Worm (Caenorhabditis elegans): Measurements from ENCODE around the gene F19B2.5.

Gene F19B2.5

ce11 chrV:20165808-20166207, 1.8 kb upstream of the F19B2.5 start:
- TF ChIP-seq B0336.3 (GFP tag; IDR thresholded peaks at IDR 0.05) = no peak
- TF ChIP-seq ztf-26 (tag; optimal IDR thresholded peaks at IDR 0.05) = no peak
- TF ChIP-seq aptf-3 (GFP tag; IDR thresholded peaks at IDR 0.05) = no peak

ce11 chrV:20163105-20163449, 888 bp downstream of the F19B2.5 start:
- TF ChIP-seq zim-3 (tag; optimal IDR thresholded peaks at IDR 0.05) = peak; percentile 8
- 0 out of 2 replicates have a peak, but pooled peaks have one; percentile 11 for TF ChIP-seq ceh-40 (GFP tag; IDR thresholded peaks at IDR 0.05)
- no peak for TF ChIP-seq snpc-1.1 (tag; optimal IDR thresholded peaks at IDR 0.05; ENCODE audit: insufficient read depth)
- peak; percentile 87 for TF ChIP-seq Y53G8AR.9 (GFP tag; conservative IDR thresholded peaks at IDR 0.05)
- TF ChIP-seq Y95B8A.8 (GFP tag; IDR thresholded peaks at IDR 0.05) = peak; percentile 69
- TF ChIP-seq F37B4.10 (GFP tag; IDR thresholded peaks at IDR 0.05) = no peak
- TF ChIP-seq sea-2 (GFP tag; IDR thresholded peaks at IDR 0.05) = no peak
- TF ChIP-seq egl-44 (GFP tag; IDR thresholded peaks at IDR 0.05) = no peak
- TF ChIP-seq repo-1 (tag; optimal IDR thresholded peaks at IDR 0.05) = no peak
- TF ChIP-seq ceh-58 (GFP tag; IDR thresholded peaks at IDR 0.05) = no peak
- no peak for TF ChIP-seq F57A8.1 (GFP tag; optimal IDR thresholded peaks at IDR 0.05)
- TF ChIP-seq hsf-1 (GFP tag; IDR thresholded peaks at IDR 0.05) = no peak
- TF ChIP-seq rpc-1 (optimal IDR thresholded peaks at IDR 0.05) = no peak
- TF ChIP-seq rpc-1 (tag; optimal IDR thresholded peaks at IDR 0.05) = no peak
- TF ChIP-seq ekl-4 (GFP tag; IDR thresholded peaks at IDR 0.05) = 0 out of 2 replicates have a peak, but pooled peaks have one; percentile 20
- TF ChIP-seq B0019.2 (GFP tag; conservative IDR thresholded peaks at IDR 0.05) = no peak
- TF ChIP-seq F10E7.11 (tag; optimal IDR thresholded peaks at IDR 0.05) = no peak
- TF ChIP-seq zfh-2 (GFP tag; conservative IDR thresholded peaks at IDR 0.05) = no peak
- TF ChIP-seq lin-54 (GFP tag; optimal IDR thresholded peaks at IDR 0.05) = no peak
- TF ChIP-seq ama-1 (optimal IDR thresholded peaks at IDR 0.05) = peak; percentile 76
- no peak for TF ChIP-seq ama-1 (GFP tag; optimal IDR thresholded peaks at IDR 0.05)
- peak; percentile 6; the same call in 1 of the 2 replicates for TF ChIP-seq B0336.3 (GFP tag; IDR thresholded peaks at IDR 0.05)
- no peak for TF ChIP-seq mxl-1 (tag; optimal IDR thresholded peaks at IDR 0.05)
- TF ChIP-seq Y56A3A.18 (GFP tag; IDR thresholded peaks at IDR 0.05) = peak; percentile 7; the same call in 1 of the 2 replicates
- TF ChIP-seq C06A6.2 (GFP tag; conservative IDR thresholded peaks at IDR 0.05) = peak; percentile 41; the same call in 1 of the 2 replicates
- TF ChIP-seq ccch-3 (GFP tag; optimal IDR thresholded peaks at IDR 0.05) = no peak
- no peak for TF ChIP-seq atf-7 (tag; optimal IDR thresholded peaks at IDR 0.05)
- no peak for TF ChIP-seq athp-1 (tag; optimal IDR thresholded peaks at IDR 0.05)
- TF ChIP-seq dox-1 (GFP tag; IDR thresholded peaks at IDR 0.05) = peak; percentile 42; the same call in 1 of the 2 replicates
- no peak for TF ChIP-seq mes-4 (tag; optimal IDR thresholded peaks at IDR 0.05)
- 0 out of 2 replicates have a peak, but pooled peaks have one; percentile 36 for TF ChIP-seq K11D2.4 (GFP tag; IDR thresholded peaks at IDR 0.05)
- TF ChIP-seq hmg-20 (GFP tag; IDR thresholded peaks at IDR 0.05) = 0 out of 2 replicates have a peak, but pooled peaks have one; percentile 7

ce11 chrV:20162290-20163104, 1.5 kb downstream of the F19B2.5 start:
- TF ChIP-seq aptf-3 (GFP tag; IDR thresholded peaks at IDR 0.05) (no peak), ztf-6 (GFP tag; IDR thresholded peaks at IDR 0.05) (no peak), zim-3 (tag; optimal IDR thresholded peaks at IDR 0.05) (no peak), madf-8 (GFP tag; conservative IDR thresholded peaks at IDR 0.05) (no peak), B0336.3 (GFP tag; IDR thresholded peaks at IDR 0.05) (peak; percentile 68), C06A6.2 (GFP tag; conservative IDR thresholded peaks at IDR 0.05) (no peak), madf-10 (tag; optimal IDR thresholded peaks at IDR 0.05) (peak; percentile 44), repo-1 (tag; optimal IDR thresholded peaks at IDR 0.05) (no peak), hrde-1 (tag; optimal IDR thresholded peaks at IDR 0.05; ENCODE audit: borderline replicate concordance) (no peak), nfya-2 (GFP tag; IDR thresholded peaks at IDR 0.05) (no peak), lin-26 (GFP tag; IDR thresholded peaks at IDR 0.05) (no peak), F33H1.4 (GFP tag; IDR thresholded peaks at IDR 0.05) (no peak), lsl-1 (GFP tag; optimal IDR thresholded peaks at IDR 0.05) (no peak), xnd-1 (tag; optimal IDR thresholded peaks at IDR 0.05) (no peak), die-1 (tag; optimal IDR thresholded peaks at IDR 0.05) (no peak), nhr-27 (tag; optimal IDR thresholded peaks at IDR 0.05) (no peak), Y79H2A.3 (GFP tag; conservative IDR thresholded peaks at IDR 0.05) (no peak), lsy-27 (tag; optimal IDR thresholded peaks at IDR 0.05; ENCODE audit: borderline replicate concordance, insufficient read depth) (no peak), mxl-1 (tag; optimal IDR thresholded peaks at IDR 0.05) (no peak)
